Worm (Caenorhabditis elegans): Measurements from ENCODE around the gene ttr-27.

DNA sequence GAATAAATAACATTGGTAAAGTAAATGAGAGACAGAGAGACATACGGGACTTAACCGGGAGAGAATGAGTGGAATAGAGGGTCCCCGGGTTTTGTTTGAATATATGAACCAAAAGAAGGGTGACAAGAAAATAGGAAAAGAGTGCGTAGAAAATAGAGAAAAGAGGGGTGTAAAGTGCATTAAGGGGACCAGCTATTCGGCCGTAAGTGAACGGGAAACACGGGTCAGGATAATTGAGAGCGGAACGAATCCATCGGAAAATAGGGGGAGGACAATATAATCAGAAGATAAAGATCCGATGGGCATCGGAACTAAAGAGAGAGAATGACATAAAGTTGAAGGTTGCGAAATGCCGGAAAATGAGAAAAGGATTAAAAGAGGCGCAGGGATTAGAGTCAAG lies 6.6 kb downstream of the ttr-27 start:
- TF ChIP-seq fkh-10 (GFP tag; optimal IDR thresholded peaks at IDR 0.05) (no peak), unc-130 (tag; optimal IDR thresholded peaks at IDR 0.05) (no peak), ceh-82 (tag; optimal IDR thresholded peaks at IDR 0.05) (no peak), snpc-4 (tag; optimal IDR thresholded peaks at IDR 0.05) (no peak), sox-4 (tag; optimal IDR thresholded peaks at IDR 0.05) (no peak), unc-62 (GFP tag; optimal IDR thresholded peaks at IDR 0.05) (no peak), alr-1 (tag; optimal IDR thresholded peaks at IDR 0.05; ENCODE audit: borderline replicate concordance) (no peak), nhr-11 (tag; optimal IDR thresholded peaks at IDR 0.05) (no peak)

Measured in whole organism, L1 larva.